Fruit fly (Drosophila melanogaster) whole organism, prepupa: ENCODE data around the gene ort.

Source experiments
- Blimp-1 ChIP-seq: fragments of 200-800 bp; sonication (Bioruptor generic); optimal IDR thresholded peaks from 3 replicates; lab custom pipeline; 2017; ENCODE audit warnings: missing biosample characterization, missing genetic modification characterization, mild to moderate bottlenecking, moderate library complexity, missing genetic modification reagents
- CG10631 ChIP-seq: fragments of 200-800 bp; sonication (Bioruptor generic); optimal IDR thresholded peaks from 2 replicates; lab custom pipeline; 2016; ENCODE audit warnings: missing biosample characterization, missing genetic modification characterization
- CG10669 ChIP-seq: fragments of 200-800 bp; sonication (Bioruptor generic); optimal IDR thresholded peaks from 3 replicates; lab custom pipeline; 2018; ENCODE audit warnings: missing biosample characterization, mild to moderate bottlenecking, missing genetic modification characterization, moderate library complexity
- CG11294 ChIP-seq: fragments of 200-800 bp; sonication (Bioruptor generic); IDR thresholded peaks from 2 replicates; pipeline ENCODE4 v1.3.6; 2022; ENCODE audit warnings: missing biosample characterization, missing genetic modification characterization
- CG15336 ChIP-seq: fragments of 200-800 bp; sonication (Bioruptor generic); IDR thresholded peaks from 2 replicates; pipeline ENCODE4 v1.3.6; 2022; ENCODE audit warnings: missing biosample characterization, missing genetic modification characterization
- CG1621 ChIP-seq: fragments of 200-800 bp; sonication (Bioruptor generic); optimal IDR thresholded peaks from 3 replicates; lab custom pipeline; 2018; ENCODE audit warnings: missing biosample characterization, mild to moderate bottlenecking, missing genetic modification characterization
- CG16779 ChIP-seq: fragments of 200-800 bp; sonication (Bioruptor generic); optimal IDR thresholded peaks from 3 replicates; lab custom pipeline; 2017; ENCODE audit warnings: missing biosample characterization, mild to moderate bottlenecking, missing genetic modification characterization
- CG3032 ChIP-seq: fragments of 200-800 bp; optimal IDR thresholded peaks from 2 replicates; lab custom pipeline; 2019; ENCODE audit warnings: missing biosample characterization, mild to moderate bottlenecking, missing genetic modification characterization, moderate library complexity
- CG31627 ChIP-seq: fragments of 200-800 bp; sonication (Bioruptor generic); optimal IDR thresholded peaks from 3 replicates; lab custom pipeline; 2016; ENCODE audit warnings: missing biosample characterization, missing genetic modification characterization
- CG32006 ChIP-seq: fragments of 200-800 bp; sonication (Bioruptor generic); optimal IDR thresholded peaks from 3 replicates; lab custom pipeline; 2017; ENCODE audit warnings: missing biosample characterization, mild to moderate bottlenecking, missing genetic modification characterization
- CG34406 ChIP-seq: fragments of 200-800 bp; sonication (Bioruptor generic); optimal IDR thresholded peaks from 3 replicates; lab custom pipeline; 2016; ENCODE audit warnings: missing biosample characterization, missing genetic modification characterization
- CG3919 ChIP-seq: fragments of 200-800 bp; sonication (Bioruptor generic); optimal IDR thresholded peaks from 3 replicates; lab custom pipeline; 2016; ENCODE audit warnings: missing biosample characterization, missing genetic modification characterization
- CG6163 ChIP-seq: fragments of 200-800 bp; sonication (Bioruptor generic); IDR thresholded peaks from 3 replicates; pipeline ENCODE4 v1.3.6; 2022; ENCODE audit warnings: missing biosample characterization, missing genetic modification characterization
- CG6276 ChIP-seq: fragments of 200-800 bp; sonication (Bioruptor generic); optimal IDR thresholded peaks from 2 replicates; lab custom pipeline; 2017; ENCODE audit warnings: missing biosample characterization, mild to moderate bottlenecking, missing genetic modification characterization
- CG6792 ChIP-seq: fragments of 200-800 bp; sonication (Bioruptor generic); optimal IDR thresholded peaks from 3 replicates; lab custom pipeline; 2016; ENCODE audit warnings: missing biosample characterization, missing genetic modification characterization
- CG6808 ChIP-seq: fragments of 200-800 bp; sonication (Bioruptor generic); optimal IDR thresholded peaks from 3 replicates; lab custom pipeline; 2017; ENCODE audit warnings: missing biosample characterization, missing genetic modification characterization, mild to moderate bottlenecking, moderate library complexity, missing genetic modification reagents
- CG6854 ChIP-seq: fragments of 200-800 bp; sonication (Bioruptor generic); optimal IDR thresholded peaks from 2 replicates; lab custom pipeline; 2017; ENCODE audit warnings: missing biosample characterization, mild to moderate bottlenecking, missing genetic modification characterization
- CG7368 ChIP-seq: fragments of 200-800 bp; sonication (Bioruptor generic); optimal IDR thresholded peaks from 3 replicates; lab custom pipeline; 2016; ENCODE audit warnings: missing biosample characterization, missing genetic modification characterization
- CG8632 ChIP-seq: fragments of 200-800 bp; sonication (Bioruptor generic); optimal IDR thresholded peaks from 3 replicates; lab custom pipeline; 2016; ENCODE audit warnings: missing biosample characterization, missing genetic modification characterization
- Eip75B ChIP-seq: fragments of 200-800 bp; sonication (Bioruptor generic); optimal IDR thresholded peaks from 3 replicates; lab custom pipeline; 2016; ENCODE audit warnings: missing biosample characterization, missing genetic modification characterization
- Eip78C ChIP-seq: fragments of 200-800 bp; sonication (Bioruptor generic); peaks from one replicate; lab custom pipeline; 2016; ENCODE audit warnings: missing biosample characterization, missing genetic modification characterization
- Eip93F ChIP-seq: fragments of 200-800 bp; sonication (Bioruptor generic); optimal IDR thresholded peaks from 2 replicates; lab custom pipeline; 2016; ENCODE audit warnings: missing biosample characterization, mild to moderate bottlenecking, missing genetic modification characterization
- Ets21C ChIP-seq: fragments of 200-800 bp; sonication (Bioruptor generic); optimal IDR thresholded peaks from 3 replicates; lab custom pipeline; 2016; ENCODE audit warnings: missing biosample characterization, missing genetic modification characterization
- Hr38 ChIP-seq: sonication (Bioruptor generic); optimal IDR thresholded peaks from 2 replicates; lab custom pipeline; 2016; ENCODE audit warnings: missing biosample characterization, missing genetic modification characterization
- Hr39 ChIP-seq: fragments of 200-800 bp; sonication (Bioruptor generic); optimal IDR thresholded peaks from 2 replicates; lab custom pipeline; 2016; ENCODE audit warnings: missing biosample characterization, missing genetic modification characterization
- Hr4 ChIP-seq: fragments of 200-800 bp; sonication (Bioruptor generic); optimal IDR thresholded peaks from 3 replicates; lab custom pipeline; 2016; ENCODE audit warnings: missing biosample characterization, missing genetic modification characterization
- OdsH ChIP-seq: fragments of 200-800 bp; sonication (Bioruptor generic); optimal IDR thresholded peaks from 3 replicates; lab custom pipeline; 2016; ENCODE audit warnings: missing biosample characterization, missing genetic modification characterization
- Smox ChIP-seq: fragments of 200-800 bp; sonication (Bioruptor generic); optimal IDR thresholded peaks from 3 replicates; lab custom pipeline; 2016; ENCODE audit warnings: missing biosample characterization, missing genetic modification characterization
- acj6 ChIP-seq: fragments of 200-800 bp; sonication (Bioruptor generic); optimal IDR thresholded peaks from 3 replicates; lab custom pipeline; 2016; ENCODE audit warnings: missing biosample characterization, missing genetic modification characterization
- cyc ChIP-seq: fragments of 200-800 bp; sonication (Bioruptor generic); optimal IDR thresholded peaks from 3 replicates; lab custom pipeline; 2016; ENCODE audit warnings: missing biosample characterization, missing genetic modification characterization
- dsx ChIP-seq: fragments of 200-800 bp; optimal IDR thresholded peaks from 3 replicates; lab custom pipeline; 2019; ENCODE audit warnings: missing biosample characterization, mild to moderate bottlenecking, missing genetic modification characterization, moderate library complexity; ENCODE audit not compliant: poor library complexity, severe bottlenecking
- eg ChIP-seq: fragments of 200-800 bp; sonication (Bioruptor generic); IDR thresholded peaks from 3 replicates; pipeline ENCODE4 v1.3.6; 2022; ENCODE audit warnings: missing biosample characterization, missing genetic modification characterization
- esn ChIP-seq: fragments of 200-800 bp; sonication (Bioruptor generic); optimal IDR thresholded peaks from 2 replicates; lab custom pipeline; 2016; ENCODE audit warnings: missing biosample characterization, mild to moderate bottlenecking, missing genetic modification characterization, moderate library complexity
- lz ChIP-seq: fragments of 200-800 bp; sonication (Bioruptor generic); optimal IDR thresholded peaks from 3 replicates; lab custom pipeline; 2016; ENCODE audit warnings: missing biosample characterization, missing genetic modification characterization
- net ChIP-seq: fragments of 200-800 bp; sonication (Bioruptor generic); optimal IDR thresholded peaks from 3 replicates; lab custom pipeline; 2016; ENCODE audit warnings: missing biosample characterization, missing genetic modification characterization
- svp ChIP-seq: fragments of 200-800 bp; sonication (Bioruptor generic); peaks from one replicate; lab custom pipeline; 2016; ENCODE audit warnings: missing biosample characterization, missing genetic modification characterization
- topi ChIP-seq: fragments of 200-800 bp; sonication (Bioruptor generic); optimal IDR thresholded peaks from 3 replicates; lab custom pipeline; 2016; ENCODE audit warnings: missing biosample characterization, missing genetic modification characterization

ort gene

DNA sequence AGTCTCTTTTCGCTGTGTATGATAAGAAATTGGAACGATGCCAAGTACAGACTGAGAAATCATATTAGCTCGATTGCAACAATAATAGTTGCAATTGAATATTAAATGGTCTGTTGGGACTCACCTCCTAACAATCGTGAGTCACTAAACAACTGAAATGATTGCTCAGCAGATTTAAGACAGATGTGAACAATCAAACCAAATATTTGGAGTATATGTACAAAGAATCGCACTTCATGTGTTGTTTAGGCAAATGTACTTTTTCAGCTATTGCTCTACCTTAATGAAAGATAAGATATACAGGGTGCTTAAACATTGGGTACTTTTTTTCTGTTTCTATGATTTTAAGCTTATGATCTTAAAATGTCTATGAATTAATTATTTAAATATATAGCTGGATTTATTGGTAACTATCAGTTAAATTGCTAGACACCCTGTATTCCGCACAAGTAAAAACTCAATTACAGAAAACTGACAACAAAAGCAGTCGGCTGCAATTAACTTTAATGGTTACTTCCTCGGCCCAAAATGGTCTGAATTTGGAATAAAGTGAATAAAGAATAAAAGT is 18.0 kb upstream of the ort start (continued):
- TF ChIP-seq CG6792 (peak; percentile 73), dsx (GFP tag; lab: Kevin White, UChicago) (peak; percentile 55), CG15336 (GFP tag; lab: Robert Waterston, UW) (peak; percentile 95), CG8632 (GFP tag; lab: Kevin White, UChicago) (peak; percentile 83), CG31627 (GFP tag; lab: Kevin White, UChicago) (peak; percentile 62), Eip75B (GFP tag; lab: Kevin White, UChicago) (peak; percentile 79), CG1621 (tag; lab: Kevin White, UChicago) (peak; percentile 59), Smox (GFP tag; lab: Kevin White, UChicago) (peak; percentile 77), CG6276 (GFP tag; lab: Kevin White, UChicago) (peak; percentile 86), CG6854 (GFP tag; lab: Kevin White, UChicago) (no peak), CG3919 (GFP tag; lab: Kevin White, UChicago) (peak; percentile 85), OdsH (GFP tag; lab: Kevin White, UChicago) (peak; percentile 80), Hr38 (GFP tag; lab: Kevin White, UChicago) (no peak), Hr39 (GFP tag; lab: Kevin White, UChicago) (peak; percentile 35), CG16779 (tag; lab: Kevin White, UChicago) (peak; percentile 50), CG6808 (GFP tag; lab: Kevin White, UChicago) (peak; percentile 64), CG7368 (GFP tag; lab: Kevin White, UChicago) (peak; percentile 70)

DNA sequence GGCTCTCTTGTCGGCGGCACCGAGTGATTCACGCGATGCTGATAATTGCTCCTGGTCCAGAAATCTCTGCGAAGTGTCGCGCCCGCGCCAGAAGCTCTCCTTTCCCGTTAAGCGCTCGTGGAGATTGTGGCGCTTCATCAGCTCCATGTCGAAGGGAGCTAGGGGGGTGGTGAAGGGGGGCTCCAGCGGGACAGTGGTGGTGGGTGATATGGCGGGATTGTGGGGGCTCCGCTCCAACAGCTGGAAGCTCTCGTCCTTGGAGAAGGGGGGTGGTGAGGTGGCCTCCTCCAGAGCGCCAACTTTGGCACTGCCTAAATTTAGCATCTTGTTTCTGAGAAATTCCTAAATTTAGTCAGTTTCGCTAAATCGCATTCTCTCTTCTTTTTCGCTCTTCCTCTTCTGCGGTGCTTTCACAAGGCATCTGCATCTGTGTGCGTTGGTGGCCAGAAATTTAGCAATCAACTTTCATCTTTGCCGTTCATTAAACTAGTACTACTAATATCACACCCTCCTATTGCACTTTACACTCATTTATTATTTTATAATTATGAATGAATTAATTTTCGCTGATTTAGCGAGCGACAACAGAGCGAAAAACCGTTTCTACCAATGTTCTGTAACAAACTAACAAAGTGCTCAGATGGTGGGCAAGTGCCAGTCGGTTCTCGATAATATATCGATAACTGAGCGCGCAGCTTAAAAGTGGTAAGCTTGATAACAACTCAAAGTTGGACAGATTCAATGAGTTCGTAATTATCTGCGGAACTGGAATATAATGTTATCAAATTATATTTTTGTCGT is 17.3 kb upstream of the ort start, which contains the start of gene subdued:
Gene subdued, minus strand, starts transcription at position 631 of the 801 bp plus-strand sequence.
- peak; percentile 5 for TF ChIP-seq Eip75B (GFP tag; lab: Kevin White, UChicago)
- no peak for TF ChIP-seq CG1621 (tag; lab: Kevin White, UChicago)
- no peak for TF ChIP-seq acj6 (GFP tag; lab: Kevin White, UChicago)
- TF ChIP-seq CG11294 (GFP tag; lab: Robert Waterston, UW): no peak
- no peak for TF ChIP-seq Hr4 (GFP tag; lab: Kevin White, UChicago)
- no peak for TF ChIP-seq CG16779 (tag; lab: Kevin White, UChicago)
- peak; percentile 25; the same call in 1 of the 2 replicates for TF ChIP-seq CG15336 (GFP tag; lab: Robert Waterston, UW)
- peak; percentile 68 for TF ChIP-seq dsx (GFP tag; lab: Kevin White, UChicago)
- peak; percentile 81 for TF ChIP-seq Eip78C
- TF ChIP-seq Eip93F: peak; percentile 51
- TF ChIP-seq CG6792: no peak
- no peak for TF ChIP-seq CG6854 (GFP tag; lab: Kevin White, UChicago)
- TF ChIP-seq Hr39 (GFP tag; lab: Kevin White, UChicago): no peak
- TF ChIP-seq svp (GFP tag; lab: Kevin White, UChicago): peak; percentile 46
- TF ChIP-seq Blimp-1 (GFP tag; lab: Kevin White, UChicago): no peak
- TF ChIP-seq Smox (GFP tag; lab: Kevin White, UChicago): peak; percentile 25
- TF ChIP-seq esn: no peak

DNA sequence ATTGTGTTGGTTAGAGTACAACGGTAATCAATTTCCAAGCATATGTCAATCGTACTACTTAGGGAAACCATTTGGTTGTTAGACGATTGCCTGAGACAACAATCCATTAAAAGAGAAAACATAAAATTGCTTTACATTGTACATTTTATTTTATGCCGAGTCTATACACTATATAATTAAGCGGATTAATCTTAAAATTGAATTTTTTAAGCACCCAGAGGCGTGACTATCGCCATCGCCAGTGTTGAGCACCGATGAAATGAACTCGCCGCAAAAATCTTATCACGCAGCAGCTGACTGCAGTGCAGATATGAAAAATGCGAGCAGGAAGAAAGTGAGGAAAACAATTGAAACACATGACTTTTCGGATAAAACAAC is 16.7 kb upstream of the ort start:
- TF ChIP-seq CG34406 (no peak), eg (GFP tag; lab: Robert Waterston, UW) (no peak), lz (GFP tag; lab: Kevin White, UChicago) (no peak), CG10631 (no peak), CG7368 (GFP tag; lab: Kevin White, UChicago) (no peak), CG6163 (GFP tag; lab: Robert Waterston, UW) (no peak; the same call in 2 of the 3 replicates), topi (GFP tag; lab: Kevin White, UChicago) (peak; percentile 23), CG6808 (GFP tag; lab: Kevin White, UChicago) (no peak), acj6 (GFP tag; lab: Kevin White, UChicago) (no peak), esn (peak; percentile 35), CG10669 (no peak), CG6854 (GFP tag; lab: Kevin White, UChicago) (no peak), svp (GFP tag; lab: Kevin White, UChicago) (no peak), CG11294 (GFP tag; lab: Robert Waterston, UW) (no peak), CG15336 (GFP tag; lab: Robert Waterston, UW) (no peak), CG6276 (GFP tag; lab: Kevin White, UChicago) (no peak), CG16779 (tag; lab: Kevin White, UChicago) (no peak), Eip78C (peak; percentile 68), Ets21C (GFP tag; lab: Kevin White, UChicago) (no peak), net (no peak), CG32006 (no peak), Smox (GFP tag; lab: Kevin White, UChicago) (no peak), Hr39 (GFP tag; lab: Kevin White, UChicago) (no peak), CG3032 (tag; lab: Kevin White, UChicago) (no peak), cyc (GFP tag; lab: Kevin White, UChicago) (no peak)
